Fruit fly (Drosophila melanogaster): ENCODE data around the gene CG34313.
A peak's percentile ranks its signal among the peaks of the same experiment; 100 is the strongest.

The CG34313 gene

DNA sequence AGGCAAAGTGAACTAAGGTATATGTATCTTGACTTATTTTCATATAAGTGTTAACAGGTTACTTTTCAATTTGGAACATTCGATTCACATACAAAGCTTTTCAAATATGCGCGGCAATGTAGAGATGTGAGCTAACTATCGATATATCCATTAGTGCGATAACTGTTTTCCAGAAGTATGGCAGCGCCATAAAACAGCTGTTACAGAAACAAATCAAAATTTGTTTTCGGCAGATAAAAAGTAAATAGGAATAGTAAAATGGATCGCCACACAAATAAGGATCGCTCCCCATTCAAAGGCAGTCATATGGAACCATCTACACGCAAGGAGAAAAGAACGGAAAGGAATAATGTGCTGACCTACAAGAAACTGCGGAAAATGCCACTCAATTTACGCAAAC, at the start of gene CG34313, which contains the start of the genes CG32832 and CG31743:
TSS of gene CG34313 (plus strand) at position 230 of the 400 bp plus-strand sequence.
TSS of gene CG32832 (minus strand) at position 3 of the 400 bp plus-strand sequence.
TSS of gene CG31743 (plus strand) at position 230 of the 400 bp plus-strand sequence.
- no peak for TF ChIP-seq noc (tag; optimal IDR thresholded peaks at IDR 0.05)

dm6 chr2L:16834402-16834801, 44.9 kb upstream of the CG34313 start, which contains the start of gene CG13282:
CG13282 (minus strand) TSS chr2L:16834502.
- TF ChIP-seq noc (tag; optimal IDR thresholded peaks at IDR 0.05) = no peak

DNA sequence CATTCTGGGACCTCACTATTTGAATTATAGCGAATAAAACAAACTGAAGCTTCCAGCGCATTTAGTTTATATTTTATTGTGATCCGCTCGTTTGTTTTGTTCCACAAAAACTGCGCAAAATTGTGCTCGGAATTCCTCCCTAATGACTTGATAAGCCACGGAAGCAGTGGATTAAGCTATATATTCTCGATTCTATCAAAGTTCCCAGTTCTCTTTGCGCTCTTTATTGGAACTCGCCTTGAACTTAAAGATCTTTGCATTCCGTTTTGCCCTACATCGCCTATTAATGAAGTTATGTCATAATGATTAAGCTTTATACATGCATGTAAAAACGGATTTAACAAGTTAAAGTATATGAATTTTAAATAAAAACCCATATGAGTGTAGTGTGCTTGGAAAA, 42.2 kb upstream of the CG34313 start, which contains the start of gene Nepl9:
TSS of gene Nepl9 (minus strand) at position 101 of the 400 bp plus-strand sequence.
- no peak for TF ChIP-seq noc (tag; optimal IDR thresholded peaks at IDR 0.05)

dm6 chr2L:16837672-16838071, 41.6 kb upstream of the CG34313 start, which contains the start of the genes SclA and SclB:
SclA (plus strand) TSS chr2L:16837972.
SclB (plus strand) TSS chr2L:16837972.
- no peak for TF ChIP-seq noc (tag; optimal IDR thresholded peaks at IDR 0.05)

DNA sequence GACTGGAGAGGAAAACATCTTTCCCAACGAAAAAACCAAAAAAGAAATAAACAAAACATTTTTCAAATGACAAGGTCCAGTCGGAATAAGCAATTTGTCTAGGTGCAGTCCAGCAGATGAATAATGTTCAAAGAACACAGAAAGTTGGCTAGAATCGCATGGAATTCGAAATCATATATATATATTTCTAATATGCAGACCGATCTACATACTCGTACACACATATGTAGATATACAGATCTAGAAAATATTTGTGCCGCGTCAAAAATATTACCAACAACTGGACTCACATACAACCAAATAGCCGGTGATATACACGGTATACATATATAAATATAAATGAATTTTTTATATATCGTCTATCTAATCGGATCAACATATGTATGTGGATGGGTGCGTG, 39.7 kb upstream of the CG34313 start:
- TF ChIP-seq noc (tag; optimal IDR thresholded peaks at IDR 0.05) = no peak

dm6 chr2L:16842505-16842904, 36.8 kb upstream of the CG34313 start:
- no peak for TF ChIP-seq noc (tag; optimal IDR thresholded peaks at IDR 0.05)

dm6 chr2L:16843336-16843735, 36.0 kb upstream of the CG34313 start:
- TF ChIP-seq noc (tag; optimal IDR thresholded peaks at IDR 0.05) = no peak

DNA sequence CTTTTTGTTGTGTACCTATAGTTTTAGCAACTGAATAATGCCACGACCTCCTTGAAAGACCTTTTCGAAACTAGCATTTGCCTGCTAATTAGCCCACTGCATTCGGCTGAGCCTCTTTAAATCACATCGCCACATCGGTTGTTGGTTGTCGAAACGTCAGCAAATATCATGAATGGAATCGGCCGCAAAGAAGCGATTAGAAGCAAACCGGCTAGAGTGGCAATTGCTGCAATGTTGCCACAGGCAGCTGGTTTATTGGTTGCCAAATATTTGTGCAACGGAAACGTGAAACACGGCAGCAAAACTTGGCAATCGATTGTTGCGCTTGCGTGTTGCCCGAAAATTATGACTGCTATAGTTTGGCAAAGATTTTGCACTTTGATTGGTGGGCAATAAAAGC, 34.1 kb upstream of the CG34313 start:
- TF ChIP-seq noc (tag; optimal IDR thresholded peaks at IDR 0.05) = no peak

DNA sequence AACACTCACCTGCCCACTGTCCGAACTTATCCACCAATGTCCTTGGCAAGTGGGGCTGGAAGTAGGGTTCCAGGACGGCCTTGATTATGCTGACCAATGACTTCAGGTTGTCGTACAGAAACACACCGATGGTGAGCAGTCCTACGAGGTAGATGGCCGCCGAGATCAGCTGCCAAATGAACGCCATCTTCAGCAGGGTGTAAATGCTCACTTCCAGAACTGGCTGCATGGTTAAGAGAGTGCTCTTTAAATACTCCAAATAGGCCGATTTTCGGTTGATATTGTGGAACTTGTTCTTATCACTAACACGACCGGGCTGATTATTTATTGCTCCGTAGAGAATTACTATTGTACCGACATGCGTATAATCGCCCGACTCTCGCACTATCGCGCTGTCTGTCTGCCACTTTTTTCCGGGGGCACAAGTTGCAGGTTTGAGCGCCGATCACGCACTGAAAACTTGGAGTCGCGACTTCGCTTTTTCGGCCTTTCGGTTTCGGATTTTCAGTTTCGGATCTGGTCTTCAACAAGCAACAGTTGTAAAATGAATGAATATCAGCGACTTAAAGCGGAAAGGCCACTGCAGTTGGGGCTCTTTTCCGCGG, 32.5 kb upstream of the CG34313 start:
- peak; percentile 55 for TF ChIP-seq noc (tag; optimal IDR thresholded peaks at IDR 0.05)

dm6 chr2L:16847948-16848347, 31.4 kb upstream of the CG34313 start:
- no peak for TF ChIP-seq noc (tag; optimal IDR thresholded peaks at IDR 0.05)

DNA sequence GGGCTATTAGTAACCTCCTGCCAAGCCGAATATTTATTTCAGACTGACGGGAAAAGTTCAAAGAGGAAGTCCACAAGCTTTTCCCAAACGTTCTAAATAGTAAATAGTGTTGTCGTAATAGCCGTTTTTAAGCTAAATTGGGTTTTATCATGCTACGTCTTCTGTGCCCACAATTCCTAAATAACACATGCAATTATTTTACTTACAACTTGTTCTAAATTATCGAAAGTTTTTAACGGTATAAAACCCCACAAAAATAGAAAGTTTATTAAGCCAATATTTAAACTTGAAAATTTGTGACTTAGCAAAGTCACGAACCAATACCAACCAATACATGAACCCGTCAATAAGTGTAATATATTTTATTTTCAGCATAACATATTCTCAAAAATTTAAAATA, 30.6 kb upstream of the CG34313 start, which contains the start of gene CG13284:
TSS of gene CG13284 (minus strand) at position 47 of the 400 bp plus-strand sequence.
- TF ChIP-seq noc (tag; optimal IDR thresholded peaks at IDR 0.05) = no peak

- no peak for TF ChIP-seq noc (tag; optimal IDR thresholded peaks at IDR 0.05)
Observed at dm6 chr2L:16850442-16850841, 28.9 kb upstream of the CG34313 start.

- TF ChIP-seq noc (tag; optimal IDR thresholded peaks at IDR 0.05) = no peak
Observed at dm6 chr2L:16852318-16852932, 26.9 kb upstream of the CG34313 start, which contains the start of gene CG31810. CG31810 (minus strand) TSS chr2L:16852368.

DNA sequence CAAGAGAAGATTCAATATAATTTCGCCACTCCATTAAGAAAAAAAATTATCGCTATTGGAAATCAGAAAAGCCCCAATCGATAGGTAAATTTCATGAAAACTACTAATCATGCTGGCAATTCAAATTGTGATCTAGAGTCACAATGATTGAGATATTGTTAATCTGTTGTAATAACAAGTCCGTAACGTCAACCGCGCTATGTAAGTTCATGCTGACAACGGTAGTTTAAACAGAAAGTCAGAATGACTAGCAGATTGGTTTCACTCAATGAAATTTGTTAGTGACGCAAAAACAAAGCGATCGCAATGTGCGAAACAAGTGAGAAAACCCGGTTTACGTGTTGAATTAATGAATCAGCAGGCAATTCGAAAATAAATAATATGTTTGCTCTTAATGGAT, 22.2 kb upstream of the CG34313 start:
- TF ChIP-seq noc (tag; optimal IDR thresholded peaks at IDR 0.05) = no peak

DNA sequence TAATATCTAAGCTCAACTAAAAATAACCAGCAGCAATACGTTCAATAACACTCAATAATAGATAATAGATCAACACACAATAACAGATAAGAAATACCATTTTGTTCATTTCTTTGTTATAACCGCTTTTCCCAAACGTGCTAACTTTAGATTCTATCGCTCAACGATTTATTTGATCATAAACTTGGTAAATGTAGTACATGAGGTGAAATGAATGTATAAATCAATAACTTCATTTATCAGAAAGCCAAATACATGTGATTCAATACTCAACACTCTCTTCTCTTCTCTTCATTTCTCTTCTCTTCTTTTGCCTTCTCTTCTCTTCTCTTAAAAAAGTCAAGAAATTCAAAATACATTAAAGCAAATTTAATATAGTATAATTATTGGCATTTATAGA, 21.7 kb upstream of the CG34313 start:
- TF ChIP-seq noc (tag; optimal IDR thresholded peaks at IDR 0.05) = peak; percentile 52

DNA sequence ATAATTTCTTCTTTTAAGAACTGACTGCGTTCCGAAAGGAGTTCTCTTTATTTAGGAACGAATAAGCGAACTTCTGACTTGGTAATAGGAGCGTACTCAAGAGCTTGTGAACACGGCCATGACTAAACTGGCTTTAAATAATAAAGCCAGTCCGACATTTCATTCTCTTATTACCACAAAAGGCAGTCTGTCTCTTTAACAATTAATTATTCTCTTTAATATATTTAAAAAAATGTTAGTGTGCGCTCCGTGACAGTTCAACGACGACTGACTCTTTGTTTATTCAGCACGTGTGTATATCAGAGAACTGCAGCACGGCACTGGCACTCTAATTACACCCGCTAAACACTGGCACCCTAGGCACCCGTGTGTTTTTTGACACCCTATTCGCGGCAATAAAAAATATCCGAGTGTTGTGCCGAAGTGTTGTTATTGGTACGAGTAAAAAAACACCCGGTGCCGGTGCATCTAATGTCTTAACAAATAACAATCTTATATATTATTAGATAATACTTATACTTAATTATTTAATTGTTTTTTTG, 20.8 kb upstream of the CG34313 start, which contains the start of gene CG31809:
TSS of gene CG31809 (minus strand) at position 249 of the 542 bp plus-strand sequence.
- TF ChIP-seq noc (tag; optimal IDR thresholded peaks at IDR 0.05) = no peak

DNA sequence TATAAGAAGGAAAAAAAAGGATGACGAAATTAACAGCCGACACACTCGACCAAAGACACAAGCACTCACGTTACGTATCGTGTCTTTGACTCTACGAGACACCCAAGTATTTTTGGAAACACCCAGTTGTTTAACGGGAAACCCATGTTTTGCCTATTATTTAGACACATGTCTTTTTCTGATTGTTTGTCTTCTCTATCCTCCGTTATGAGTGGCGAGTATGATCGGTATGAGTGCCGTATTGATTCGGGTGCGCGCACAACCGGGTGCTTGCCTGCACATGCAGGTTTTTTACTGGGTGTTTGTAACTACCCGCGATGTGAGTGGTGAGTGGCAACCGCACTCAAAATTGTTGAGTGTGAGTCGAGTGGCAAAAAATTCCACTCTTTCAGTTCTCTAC, 20.2 kb upstream of the CG34313 start:
- TF ChIP-seq noc (tag; optimal IDR thresholded peaks at IDR 0.05) = no peak
